Worm (Caenorhabditis elegans): ENCODE measurements around the gene ilc-17.1.

Gene ilc-17.1

ce11 chrX:12759642-12760041 is 10.0 kb downstream of the ilc-17.1 start (continued):
- TF ChIP-seq lin-1 (GFP tag; IDR thresholded peaks at IDR 0.05), result 0 out of 2 replicates have a peak, but pooled peaks have one; percentile 17
- TF ChIP-seq madf-5 (GFP tag; IDR thresholded peaks at IDR 0.05), result 0 out of 4 replicates have a peak, but pooled peaks of 1 of the 2 experiments have one; percentile 21
- no peak for TF ChIP-seq zfp-3 (GFP tag; conservative IDR thresholded peaks at IDR 0.05)
- TF ChIP-seq ZK337.2 (GFP tag; IDR thresholded peaks at IDR 0.05), result no peak
- peak; percentile 95 for TF ChIP-seq dmd-6 (GFP tag; IDR thresholded peaks at IDR 0.05)
- no peak for TF ChIP-seq daf-16 (GFP tag; optimal IDR thresholded peaks at IDR 0.05)
- peak; percentile 49 for TF ChIP-seq daf-16 (tag; optimal IDR thresholded peaks at IDR 0.05)
- TF ChIP-seq dmd-8 (GFP tag; IDR thresholded peaks at IDR 0.05), result no peak
- TF ChIP-seq nhr-41 (GFP tag; IDR thresholded peaks at IDR 0.05), result peak; percentile 76; the same call in 1 of the 2 replicates
- TF ChIP-seq zfp-2 (tag; optimal IDR thresholded peaks at IDR 0.05), result no peak
- no peak for TF ChIP-seq duxl-1 (tag; optimal IDR thresholded peaks at IDR 0.05; ENCODE audit: poor library complexity)
- TF ChIP-seq zip-11 (GFP tag; IDR thresholded peaks at IDR 0.05), result no peak
- peak; percentile 1 for TF ChIP-seq nhr-10 (tag; optimal IDR thresholded peaks at IDR 0.05)
- TF ChIP-seq skn-1 (tag; optimal IDR thresholded peaks at IDR 0.05), result no peak
- no peak for TF ChIP-seq set-16 (GFP tag; IDR thresholded peaks at IDR 0.05)
- TF ChIP-seq T20F7.1 (GFP tag; optimal IDR thresholded peaks at IDR 0.05), result no peak
- peak; percentile 88 for TF ChIP-seq nhr-77 (tag; optimal IDR thresholded peaks at IDR 0.05)

ce11 chrX:12759010-12759409 is 10.6 kb downstream of the ilc-17.1 start:
- TF ChIP-seq T26A8.4 (GFP tag; IDR thresholded peaks at IDR 0.05) (no peak), nhr-6 (tag; optimal IDR thresholded peaks at IDR 0.05) (no peak), lsy-2 (tag; optimal IDR thresholded peaks at IDR 0.05) (no peak), mes-2 (tag; optimal IDR thresholded peaks at IDR 0.05; ENCODE audit: poor library complexity, severe bottlenecking) (no peak), mxl-2 (GFP tag; conservative IDR thresholded peaks at IDR 0.05) (no peak), set-16 (GFP tag; IDR thresholded peaks at IDR 0.05) (no peak), hlh-30 (tag; optimal IDR thresholded peaks at IDR 0.05; ENCODE audit: insufficient read depth) (peak; percentile 62), dmd-6 (GFP tag; IDR thresholded peaks at IDR 0.05) (peak; percentile 32), daf-16 (GFP tag; optimal IDR thresholded peaks at IDR 0.05) (no peak), daf-16 (tag; optimal IDR thresholded peaks at IDR 0.05) (peak; percentile 63), Y105C5A.15 (GFP tag; IDR thresholded peaks at IDR 0.05) (no peak), vab-7 (GFP tag; IDR thresholded peaks at IDR 0.05) (no peak), php-3 (GFP tag; IDR thresholded peaks at IDR 0.05) (peak; percentile 41; the same call in 1 of the 2 replicates), dve-1 (tag; optimal IDR thresholded peaks at IDR 0.05; ENCODE audit: insufficient read depth) (peak; percentile 54), zip-2 (tag; optimal IDR thresholded peaks at IDR 0.05) (no peak), ZK337.2 (GFP tag; IDR thresholded peaks at IDR 0.05) (no peak), F10B5.3 (tag; optimal IDR thresholded peaks at IDR 0.05) (no peak), nhr-48 (tag; optimal IDR thresholded peaks at IDR 0.05) (no peak), tag-97 (GFP tag; IDR thresholded peaks at IDR 0.05) (no peak), attf-4 (tag; optimal IDR thresholded peaks at IDR 0.05) (no peak), arid-1 (GFP tag; conservative IDR thresholded peaks at IDR 0.05) (no peak), F37D6.2 (tag; optimal IDR thresholded peaks at IDR 0.05) (no peak), nhr-28 (tag; optimal IDR thresholded peaks at IDR 0.05) (peak; percentile 28), ztf-7 (tag; optimal IDR thresholded peaks at IDR 0.05) (no peak), R02D3.7 (tag; optimal IDR thresholded peaks at IDR 0.05) (no peak), zfp-3 (GFP tag; conservative IDR thresholded peaks at IDR 0.05) (no peak), skn-1 (tag; optimal IDR thresholded peaks at IDR 0.05) (no peak), hmg-1.1 (GFP tag; IDR thresholded peaks at IDR 0.05) (no peak)

- peak in 1 of 2 experiments; percentile 91 for TF ChIP-seq unc-62 (GFP tag; optimal IDR thresholded peaks at IDR 0.05 in 1 of 2)
- no peak for TF ChIP-seq unc-62 (tag; optimal IDR thresholded peaks at IDR 0.05)
- no peak for TF ChIP-seq skn-1 (tag; optimal IDR thresholded peaks at IDR 0.05)
These were observed 14.6 kb downstream of the ilc-17.1 start for ce11 chrX:12755021-12755420.

Measured in whole organism, L4 larva.